Worm (Caenorhabditis elegans) whole organism, late embryonic: Measurements from ENCODE around the gene Y54F10BM.21.

Experiments
- C38D4.7 ChIP-seq: fragments of 200-800 bp; sonication (Bioruptor generic); optimal IDR thresholded peaks from 2 replicates; lab custom pipeline; 2018; ENCODE audit warnings: mild to moderate bottlenecking, missing genetic modification characterization, moderate library complexity, missing compliant biosample characterization
- K09A11.1 ChIP-seq: sonication (generic microtip); optimal IDR thresholded peaks from 2 replicates; lab custom pipeline; 2017; ENCODE audit warnings: antibody characterized with exemption, mild to moderate bottlenecking, missing genetic modification characterization, missing compliant biosample characterization; ENCODE audit not compliant: insufficient read depth
- Y22D7AL.16 ChIP-seq: sonication (generic microtip); optimal IDR thresholded peaks from 2 replicates; lab custom pipeline; 2016; ENCODE audit warnings: missing genetic modification characterization, missing compliant biosample characterization
- ama-1 ChIP-seq: fragments of 150-350 bp; optimal IDR thresholded peaks from 2 replicates; lab custom pipeline; 2014
- ceh-14 ChIP-seq: sonication (generic microtip); optimal IDR thresholded peaks from 2 replicates; lab custom pipeline; 2016; ENCODE audit warnings: missing genotype, missing genetic modification characterization, missing compliant biosample characterization
- ceh-18 ChIP-seq: sonication (generic microtip); optimal IDR thresholded peaks from 2 replicates; lab custom pipeline; 2016; ENCODE audit warnings: missing genetic modification characterization, missing compliant biosample characterization
- ceh-2 ChIP-seq: sonication (generic microtip); optimal IDR thresholded peaks from 2 replicates; lab custom pipeline; 2016; ENCODE audit warnings: missing genotype, missing genetic modification characterization, missing compliant biosample characterization
- ceh-22 ChIP-seq: sonication (generic microtip); optimal IDR thresholded peaks from 2 replicates; lab custom pipeline; 2017; ENCODE audit warnings: missing biosample characterization, missing genetic modification characterization
- ceh-24 ChIP-seq: sonication (generic microtip); optimal IDR thresholded peaks from 2 replicates; lab custom pipeline; 2016; ENCODE audit warnings: mild to moderate bottlenecking, missing genetic modification characterization, missing compliant biosample characterization
- ceh-31 ChIP-seq: sonication (generic microtip); optimal IDR thresholded peaks from 2 replicates; lab custom pipeline; 2016; ENCODE audit warnings: missing genetic modification characterization, missing compliant biosample characterization
- ceh-45 ChIP-seq: fragments of 200-800 bp; sonication (Bioruptor generic); IDR thresholded peaks from 2 replicates; pipeline ENCODE4 v1.3.6; 2022; ENCODE audit warnings: missing genetic modification reagents, missing genetic modification characterization, missing compliant biosample characterization
- ceh-6 ChIP-seq: fragments of 200-800 bp; sonication (Bioruptor generic); optimal IDR thresholded peaks from 2 replicates; lab custom pipeline; 2018; ENCODE audit warnings: mild to moderate bottlenecking, missing genetic modification characterization, missing compliant biosample characterization
- ceh-9 ChIP-seq: sonication (generic microtip); optimal IDR thresholded peaks from 2 replicates; lab custom pipeline; 2016; ENCODE audit warnings: mild to moderate bottlenecking, missing genetic modification characterization, inconsistent platforms, missing compliant biosample characterization
- che-1 ChIP-seq: sonication (generic microtip); optimal IDR thresholded peaks from 2 replicates; lab custom pipeline; 2016; ENCODE audit warnings: mild to moderate bottlenecking, missing genetic modification characterization, missing compliant biosample characterization
- dve-1 ChIP-seq: sonication (generic microtip); optimal IDR thresholded peaks from 2 replicates; lab custom pipeline; 2017; ENCODE audit warnings: antibody characterized with exemption, mild to moderate bottlenecking, missing genetic modification characterization, missing compliant biosample characterization
- elt-2 ChIP-seq: sonication (generic microtip); optimal IDR thresholded peaks from 2 replicates; lab custom pipeline; 2016; ENCODE audit warnings: missing genetic modification reagents, missing genetic modification characterization, missing compliant biosample characterization
- elt-4 ChIP-seq: sonication (generic microtip); optimal IDR thresholded peaks from 2 replicates; lab custom pipeline; 2016; ENCODE audit warnings: missing genetic modification characterization, missing compliant biosample characterization
- ets-4 ChIP-seq: sonication (generic microtip); optimal IDR thresholded peaks from 2 replicates; lab custom pipeline; 2016; ENCODE audit warnings: missing genetic modification characterization, missing compliant biosample characterization
- fax-1 ChIP-seq: sonication (generic microtip); optimal IDR thresholded peaks from 2 replicates; lab custom pipeline; 2016; ENCODE audit warnings: missing genotype, missing genetic modification characterization, missing compliant biosample characterization
- fkh-6 ChIP-seq: sonication (generic microtip); optimal IDR thresholded peaks from 2 replicates; lab custom pipeline; 2016; ENCODE audit warnings: missing genetic modification characterization, missing compliant biosample characterization
- gmeb-2 ChIP-seq: sonication (generic microtip); optimal IDR thresholded peaks from 2 replicates; lab custom pipeline; 2016; ENCODE audit warnings: missing genetic modification characterization, inconsistent platforms, missing compliant biosample characterization
- hlh-13 ChIP-seq: fragments of 200-800 bp; sonication (Bioruptor generic); optimal IDR thresholded peaks from 2 replicates; lab custom pipeline; 2018; ENCODE audit warnings: mild to moderate bottlenecking, missing genetic modification characterization, missing compliant biosample characterization
- hlh-15 ChIP-seq: sonication (generic microtip); optimal IDR thresholded peaks from 2 replicates; lab custom pipeline; 2016; ENCODE audit warnings: missing genetic modification characterization, missing compliant biosample characterization
- hlh-8 ChIP-seq: sonication (generic microtip); optimal IDR thresholded peaks from 2 replicates; lab custom pipeline; 2016; ENCODE audit warnings: missing genotype, missing genetic modification characterization, missing compliant biosample characterization
- lim-6 ChIP-seq: sonication (generic microtip); optimal IDR thresholded peaks from 2 replicates; lab custom pipeline; 2016; ENCODE audit warnings: missing genetic modification characterization, missing compliant biosample characterization
- madf-2 ChIP-seq: sonication (generic microtip); optimal IDR thresholded peaks from 2 replicates; lab custom pipeline; 2017; ENCODE audit warnings: missing genetic modification characterization, missing compliant biosample characterization
- mec-3 ChIP-seq: sonication (generic microtip); optimal IDR thresholded peaks from 2 replicates; lab custom pipeline; 2016; ENCODE audit warnings: borderline replicate concordance, missing genetic modification characterization, missing compliant biosample characterization
- npax-4 ChIP-seq: sonication (generic microtip); optimal IDR thresholded peaks from 2 replicates; lab custom pipeline; 2016; ENCODE audit warnings: missing genetic modification characterization, missing compliant biosample characterization
- odd-2 ChIP-seq: sonication (generic microtip); optimal IDR thresholded peaks from 2 replicates; lab custom pipeline; 2017; ENCODE audit warnings: antibody characterized with exemption, mild to moderate bottlenecking, missing genetic modification characterization, missing compliant biosample characterization
- pag-3 ChIP-seq: sonication (generic microtip); optimal IDR thresholded peaks from 2 replicates; lab custom pipeline; 2016; ENCODE audit warnings: missing compliant biosample characterization, missing genetic modification characterization, borderline replicate concordance
- pat-9 ChIP-seq: fragments of 200-800 bp; sonication (Bioruptor generic); optimal IDR thresholded peaks from 2 replicates; lab custom pipeline; 2018; ENCODE audit warnings: mild to moderate bottlenecking, missing genetic modification characterization, moderate library complexity, missing compliant biosample characterization
- pax-1 ChIP-seq: fragments of 150-350 bp; optimal IDR thresholded peaks from 2 replicates; lab custom pipeline; 2014; ENCODE audit warnings: missing biosample characterization, missing genetic modification characterization
- pros-1 ChIP-seq: fragments of 150-350 bp; optimal IDR thresholded peaks from 2 replicates; lab custom pipeline; 2014; ENCODE audit warnings: missing biosample characterization, missing genetic modification reagents, missing genetic modification characterization
- ref-2 ChIP-seq: sonication (generic microtip); optimal IDR thresholded peaks from 2 replicates; lab custom pipeline; 2016; ENCODE audit warnings: missing genetic modification characterization, missing compliant biosample characterization
- rnt-1 ChIP-seq: sonication (generic microtip); optimal IDR thresholded peaks from 2 replicates; lab custom pipeline; 2016; ENCODE audit warnings: missing genetic modification characterization, missing compliant biosample characterization
- sox-2 ChIP-seq: fragments of 200-800 bp; sonication (Bioruptor generic); IDR thresholded peaks from 2 replicates; pipeline ENCODE4 v1.3.6; 2022; ENCODE audit warnings: missing genetic modification reagents, missing genetic modification characterization, missing compliant biosample characterization
- tbx-2 ChIP-seq: sonication (generic microtip); optimal IDR thresholded peaks from 2 replicates; lab custom pipeline; 2016; ENCODE audit warnings: missing genetic modification characterization, missing compliant biosample characterization
- tbx-7 ChIP-seq: sonication (generic microtip); optimal IDR thresholded peaks from 2 replicates; lab custom pipeline; 2016; ENCODE audit warnings: missing genotype, missing genetic modification characterization, missing compliant biosample characterization
- unc-3 ChIP-seq, 2 experiments: fragments of 200-800 bp in 1 of 2; sonication (Bioruptor generic) in 1 of 2; sonication (generic microtip) in 1 of 2; conservative IDR thresholded peaks in 1 of 2; optimal IDR thresholded peaks in 1 of 2; 2 replicates each; pipeline versions ENCODE4 v1.3.6 to Lab custom; 2016 to 2022; ENCODE audit warnings: missing compliant biosample characterization in 2 of 2, missing genetic modification characterization in 2 of 2, missing genetic modification reagents in 1 of 2
- unc-42 ChIP-seq: sonication (generic microtip); optimal IDR thresholded peaks from 2 replicates; lab custom pipeline; 2016; ENCODE audit warnings: missing genotype, missing genetic modification characterization, missing compliant biosample characterization
- unc-55 ChIP-seq: sonication (generic microtip); optimal IDR thresholded peaks from 2 replicates; lab custom pipeline; 2017; ENCODE audit warnings: missing biosample characterization, missing genetic modification reagents, missing genetic modification characterization
- unc-86 ChIP-seq: sonication (generic microtip); optimal IDR thresholded peaks from 2 replicates; lab custom pipeline; 2016; ENCODE audit warnings: missing genetic modification characterization, missing compliant biosample characterization

Y54F10BM.21 gene

DNA sequence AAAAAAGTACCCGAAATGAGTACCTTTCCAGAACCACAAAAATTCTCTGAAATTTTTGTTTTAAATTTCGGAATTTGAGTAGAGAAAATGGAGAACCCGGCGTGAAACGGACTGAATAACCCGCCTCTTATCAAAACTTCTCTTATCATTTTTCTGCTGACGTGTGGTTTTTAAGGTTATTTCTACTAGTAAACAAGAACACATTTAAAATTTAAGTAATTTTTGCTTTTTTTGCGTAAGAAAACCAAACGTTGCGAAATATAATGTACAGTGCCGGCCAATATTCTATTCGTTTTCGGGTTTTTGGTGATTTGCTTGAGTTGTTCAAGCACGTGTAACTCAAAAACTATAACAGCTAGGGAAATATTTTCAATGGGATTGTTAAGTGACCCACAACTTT is 34.1 kb downstream of the Y54F10BM.21 start:
- peak; percentile 16 for TF ChIP-seq elt-2 (tag; lab: Kevin White, UChicago)
- TF ChIP-seq ceh-45 (GFP tag; lab: Robert Waterston, UW), result no peak

- no peak for TF ChIP-seq ets-4 (tag; lab: Kevin White, UChicago)
- no peak for TF ChIP-seq unc-42 (tag; lab: Kevin White, UChicago)
- no peak for TF ChIP-seq ref-2 (tag; lab: Kevin White, UChicago)
- TF ChIP-seq ceh-22 (tag; lab: Kevin White, UChicago), result no peak
- TF ChIP-seq unc-55 (GFP tag; lab: Kevin White, UChicago), result no peak
- no peak for TF ChIP-seq ceh-18
- no peak for TF ChIP-seq hlh-8 (tag; lab: Kevin White, UChicago)
- no peak for TF ChIP-seq madf-2 (tag; lab: Kevin White, UChicago)
- TF ChIP-seq K09A11.1 (tag; lab: Kevin White, UChicago), result no peak
- TF ChIP-seq hlh-15, result no peak
- TF ChIP-seq unc-86 (tag; lab: Kevin White, UChicago), result no peak
- TF ChIP-seq tbx-7 (tag; lab: Kevin White, UChicago), result no peak
- TF ChIP-seq fkh-6 (tag; lab: Kevin White, UChicago), result no peak
- TF ChIP-seq npax-4 (tag; lab: Kevin White, UChicago), result no peak
- no peak for TF ChIP-seq ceh-24 (tag; lab: Kevin White, UChicago)
- TF ChIP-seq rnt-1 (tag; lab: Kevin White, UChicago), result no peak
- no peak for TF ChIP-seq C38D4.7 (GFP tag; lab: Kevin White, UChicago)
- no peak for TF ChIP-seq ceh-31 (tag; lab: Kevin White, UChicago)
- no peak for TF ChIP-seq unc-3 (GFP tag; conservative IDR thresholded peaks at IDR 0.05; lab: Robert Waterston, UW)
- no peak for TF ChIP-seq unc-3 (tag; optimal IDR thresholded peaks at IDR 0.05; lab: Kevin White, UChicago)
Measured at ce11 chrIII:2313985-2314494, 37.1 kb downstream of the Y54F10BM.21 start, which contains the start of the genes fbxa-66 and iffb-1. fbxa-66 (minus strand) TSS chrIII:2314035. iffb-1 (plus strand) TSS chrIII:2314436.

ce11 chrIII:2314678-2315077 is 37.7 kb downstream of the Y54F10BM.21 start:
- no peak for TF ChIP-seq mec-3 (tag; lab: Kevin White, UChicago)
- no peak for TF ChIP-seq unc-3 (GFP tag; conservative IDR thresholded peaks at IDR 0.05; lab: Robert Waterston, UW)
- no peak for TF ChIP-seq unc-3 (tag; optimal IDR thresholded peaks at IDR 0.05; lab: Kevin White, UChicago)
- no peak for TF ChIP-seq pros-1
- no peak for TF ChIP-seq odd-2 (tag; lab: Kevin White, UChicago)
- no peak for TF ChIP-seq che-1
- no peak for TF ChIP-seq pax-1 (tag; lab: Kevin White, UChicago)
- no peak for TF ChIP-seq fkh-6 (tag; lab: Kevin White, UChicago)
- TF ChIP-seq sox-2, result no peak
- no peak for TF ChIP-seq ceh-2 (tag; lab: Kevin White, UChicago)
- TF ChIP-seq ama-1, result no peak
- no peak for TF ChIP-seq dve-1
- no peak for TF ChIP-seq lim-6 (tag; lab: Kevin White, UChicago)
- TF ChIP-seq ceh-6 (GFP tag; lab: Kevin White, UChicago), result no peak
- no peak for TF ChIP-seq pat-9 (tag; lab: Kevin White, UChicago)
- TF ChIP-seq fax-1 (tag; lab: Kevin White, UChicago), result no peak

ce11 chrIII:2316439-2316838 is 39.5 kb downstream of the Y54F10BM.21 start:
- TF ChIP-seq npax-4 (tag; lab: Kevin White, UChicago) (no peak), pag-3 (tag; lab: Kevin White, UChicago) (no peak), sox-2 (no peak), che-1 (no peak), Y22D7AL.16 (no peak), gmeb-2 (tag; lab: Kevin White, UChicago) (no peak), ceh-6 (GFP tag; lab: Kevin White, UChicago) (no peak), tbx-2 (no peak), ceh-9 (tag; lab: Kevin White, UChicago) (no peak), hlh-13 (GFP tag; lab: Kevin White, UChicago) (no peak), lim-6 (tag; lab: Kevin White, UChicago) (no peak), madf-2 (tag; lab: Kevin White, UChicago) (no peak), ceh-45 (GFP tag; lab: Robert Waterston, UW) (no peak), ama-1 (no peak), ceh-14 (tag; lab: Kevin White, UChicago) (no peak), elt-4 (tag; lab: Kevin White, UChicago) (no peak)
